Worm (Caenorhabditis elegans): ENCODE results near the gene mtrr-1.
A peak's percentile ranks its signal among the peaks of the same experiment; 100 is the strongest.

DNA sequence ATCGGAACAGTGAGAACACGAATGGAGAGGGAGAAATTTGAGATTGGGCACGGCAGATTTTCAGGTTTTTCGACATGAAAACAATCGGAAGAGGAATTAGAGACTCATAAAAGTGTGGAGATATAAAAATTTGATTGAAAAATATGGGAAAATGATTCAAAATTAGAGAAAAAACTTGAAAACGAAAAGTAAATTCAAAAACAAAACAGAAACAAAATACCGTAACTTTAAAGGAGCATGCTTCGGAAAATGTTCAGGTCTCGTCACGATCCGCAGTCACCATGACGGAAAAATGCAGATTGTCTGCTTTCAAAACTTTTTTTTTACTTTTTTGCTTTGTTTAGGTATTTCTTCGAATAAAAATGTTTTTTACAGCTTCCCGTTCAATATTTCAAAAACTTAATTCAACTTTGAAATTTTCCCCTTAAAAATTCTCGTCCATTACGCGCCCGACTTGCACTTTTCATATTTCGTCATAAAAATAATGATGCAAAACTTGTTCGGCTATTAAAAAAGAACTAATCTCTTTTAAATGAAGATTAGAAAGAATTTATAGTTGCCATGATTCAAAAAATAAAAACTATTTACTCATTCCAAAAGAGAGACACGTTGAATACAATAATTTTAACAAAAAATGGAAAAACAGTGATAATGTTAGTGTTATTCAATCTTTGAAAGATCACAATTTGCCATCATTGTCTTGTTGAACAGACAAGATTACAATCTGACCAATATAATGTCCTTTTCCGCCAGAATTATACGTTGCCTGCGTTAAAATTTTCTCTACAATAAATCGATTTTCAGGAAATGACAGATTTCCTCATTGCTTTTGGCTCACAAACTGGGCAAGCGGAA lies at the start of gene mtrr-1:
- TF ChIP-seq W03F9.2 (tag; optimal IDR thresholded peaks at IDR 0.05) (peak; percentile 25), dao-5 (tag; optimal IDR thresholded peaks at IDR 0.05) (no peak)

Measured in whole organism, L4/young adult.